Worm (Caenorhabditis elegans) whole organism, L2 larva: ENCODE measurements around the gene K04E7.1.

Experiments
- C34F6.9 ChIP-seq: fragments of 150-350 bp; optimal IDR thresholded peaks from 2 replicates; lab custom pipeline; 2014; ENCODE audit warnings: missing biosample characterization, missing genetic modification characterization
- R02D3.7 ChIP-seq: fragments of 150-350 bp; optimal IDR thresholded peaks from 2 replicates; lab custom pipeline; 2014; ENCODE audit warnings: missing biosample characterization, missing genetic modification characterization
- Y55F3AM.14 ChIP-seq: fragments of 200-800 bp; sonication (Bioruptor generic); optimal IDR thresholded peaks from 2 replicates; lab custom pipeline; 2018; ENCODE audit warnings: mild to moderate bottlenecking, missing genetic modification characterization, missing compliant biosample characterization
- ZK546.5 ChIP-seq: sonication (generic microtip); optimal IDR thresholded peaks from 2 replicates; lab custom pipeline; 2017; ENCODE audit warnings: missing biosample characterization, missing genetic modification characterization
- aly-2 ChIP-seq: fragments of 150-350 bp; optimal IDR thresholded peaks from 2 replicates; lab custom pipeline; 2014; ENCODE audit warnings: missing biosample characterization, missing genetic modification characterization
- ceh-16 ChIP-seq: fragments of 150-350 bp; optimal IDR thresholded peaks from 2 replicates; lab custom pipeline; 2014; ENCODE audit warnings: missing biosample characterization, missing genetic modification characterization
- ceh-82 ChIP-seq: fragments of 150-350 bp; optimal IDR thresholded peaks from 2 replicates; lab custom pipeline; 2014; ENCODE audit warnings: missing biosample characterization, missing genetic modification characterization
- crh-2 ChIP-seq: sonication (generic microtip); optimal IDR thresholded peaks from 2 replicates; lab custom pipeline; 2017; ENCODE audit warnings: missing biosample characterization, missing genetic modification characterization
- dmd-4 ChIP-seq: sonication (generic microtip); optimal IDR thresholded peaks from 2 replicates; lab custom pipeline; 2017; ENCODE audit warnings: missing biosample characterization, missing genetic modification characterization
- egl-27 ChIP-seq: sonication (generic microtip); optimal IDR thresholded peaks from 3 replicates; lab custom pipeline; 2017; ENCODE audit warnings: missing biosample characterization, missing genetic modification reagents, missing genetic modification characterization
- elt-1 ChIP-seq: fragments of 150-350 bp; optimal IDR thresholded peaks from 2 replicates; lab custom pipeline; 2014; ENCODE audit warnings: missing biosample characterization, missing genetic modification characterization
- elt-3 ChIP-seq: sonication (generic microtip); optimal IDR thresholded peaks from 2 replicates; lab custom pipeline; 2017; ENCODE audit warnings: missing biosample characterization, missing genetic modification characterization
- fos-1 ChIP-seq: fragments of 150-350 bp; optimal IDR thresholded peaks from 2 replicates; lab custom pipeline; 2014; ENCODE audit warnings: missing biosample characterization, missing genetic modification characterization
- gmeb-1 ChIP-seq: fragments of 150-350 bp; optimal IDR thresholded peaks from 2 replicates; lab custom pipeline; 2014; ENCODE audit warnings: missing biosample characterization, missing genetic modification characterization
- lin-11 ChIP-seq: fragments of 150-350 bp; sonication (generic microtip); optimal IDR thresholded peaks from 2 replicates; lab custom pipeline; 2014; ENCODE audit warnings: missing biosample characterization, missing genetic modification characterization, inconsistent platforms, mixed read lengths
- lin-13 ChIP-seq: fragments of 150-350 bp; optimal IDR thresholded peaks from 2 replicates; lab custom pipeline; 2014; ENCODE audit warnings: missing biosample characterization, missing genetic modification reagents, missing genetic modification characterization
- lin-39 ChIP-seq: fragments of 150-350 bp; optimal IDR thresholded peaks from 2 replicates; lab custom pipeline; 2014; ENCODE audit warnings: missing biosample characterization, missing genetic modification reagents, missing genetic modification characterization
- lsy-2 ChIP-seq, 2 experiments: fragments of 150-350 bp in 1 of 2; sonication (generic microtip) in 1 of 2; optimal IDR thresholded peaks; 2 replicates each; lab custom pipeline; 2014 to 2017; ENCODE audit warnings: missing biosample characterization in 2 of 2, missing genetic modification characterization in 2 of 2
- mbf-1 ChIP-seq: sonication (generic microtip); optimal IDR thresholded peaks from 2 replicates; lab custom pipeline; 2017; ENCODE audit warnings: missing biosample characterization, missing genetic modification characterization
- mdl-1 ChIP-seq, 2 experiments: fragments of 150-350 bp in 1 of 2; sonication (generic microtip) in 1 of 2; optimal IDR thresholded peaks; 2 replicates each; lab custom pipeline; 2017; ENCODE audit warnings: missing biosample characterization in 2 of 2, missing genetic modification characterization in 2 of 2
- nhr-10 ChIP-seq: sonication (generic microtip); optimal IDR thresholded peaks from 2 replicates; lab custom pipeline; 2017; ENCODE audit warnings: missing biosample characterization, missing genetic modification characterization
- nhr-11 ChIP-seq: fragments of 150-350 bp; optimal IDR thresholded peaks from 2 replicates; lab custom pipeline; 2014; ENCODE audit warnings: missing biosample characterization, missing genetic modification characterization
- nhr-129 ChIP-seq: fragments of 150-350 bp; optimal IDR thresholded peaks from 2 replicates; lab custom pipeline; 2014; ENCODE audit warnings: missing biosample characterization, missing genetic modification characterization
- nhr-23 ChIP-seq: fragments of 150-350 bp; optimal IDR thresholded peaks from 2 replicates; lab custom pipeline; 2014; ENCODE audit warnings: missing biosample characterization, missing genetic modification reagents, missing genetic modification characterization
- nhr-237 ChIP-seq: fragments of 150-350 bp; optimal IDR thresholded peaks from 2 replicates; lab custom pipeline; 2014; ENCODE audit warnings: missing biosample characterization, missing genetic modification characterization
- nhr-25 ChIP-seq: fragments of 150-350 bp; sonication (generic microtip); optimal IDR thresholded peaks from 3 replicates; lab custom pipeline; 2014; ENCODE audit warnings: missing biosample characterization, missing genetic modification characterization
- nhr-77 ChIP-seq: fragments of 150-350 bp; optimal IDR thresholded peaks from 2 replicates; lab custom pipeline; 2014; ENCODE audit warnings: missing biosample characterization, missing genetic modification characterization
- peb-1 ChIP-seq: fragments of 150-350 bp; optimal IDR thresholded peaks from 2 replicates; lab custom pipeline; 2014; ENCODE audit warnings: missing biosample characterization, missing genetic modification characterization
- skn-1 ChIP-seq: sonication (generic microtip); optimal IDR thresholded peaks from 2 replicates; lab custom pipeline; 2017; ENCODE audit warnings: missing biosample characterization, missing genetic modification characterization
- sma-3 ChIP-seq: sonication (generic microtip); optimal IDR thresholded peaks from 2 replicates; lab custom pipeline; 2016; ENCODE audit warnings: missing genetic modification reagents, missing genetic modification characterization, missing compliant biosample characterization
- sma-9 ChIP-seq, 2 experiments: fragments of 150-350 bp in 1 of 2; sonication (generic microtip) in 1 of 2; optimal IDR thresholded peaks; 2 replicates each; lab custom pipeline; 2014 to 2016; ENCODE audit warnings: missing genetic modification characterization in 2 of 2, mild to moderate bottlenecking in 1 of 2, missing biosample characterization in 1 of 2, missing compliant biosample characterization in 1 of 2, missing genetic modification reagents in 1 of 2, moderate library complexity in 1 of 2
- unc-39 ChIP-seq: fragments of 150-350 bp; optimal IDR thresholded peaks from 2 replicates; lab custom pipeline; 2014; ENCODE audit warnings: missing biosample characterization, missing genetic modification characterization
- ztf-1 ChIP-seq: fragments of 200-800 bp; sonication (Bioruptor generic); conservative IDR thresholded peaks from 2 replicates; pipeline ENCODE4 v1.3.6; 2022; ENCODE audit warnings: missing genetic modification characterization, missing compliant biosample characterization
- ztf-4 ChIP-seq: fragments of 150-350 bp; optimal IDR thresholded peaks from 2 replicates; lab custom pipeline; 2014; ENCODE audit warnings: missing biosample characterization, missing genetic modification characterization

K04E7.1 gene

ce11 chrX:6430510-6430909, 31.3 kb upstream of the K04E7.1 start, which contains the start of gene ctsa-2:
ctsa-2 (minus strand) TSS chrX:6430610.
- peak; percentile 7 for TF ChIP-seq fos-1 (tag; lab: Kevin White, UChicago)
- no peak for TF ChIP-seq lin-11 (tag; lab: Kevin White, UChicago)

ce11 chrX:6433688-6434087, 28.1 kb upstream of the K04E7.1 start, which contains the start of gene K10C2.2:
K10C2.2 (minus strand) TSS chrX:6433788.
- TF ChIP-seq nhr-77 (tag; lab: Kevin White, UChicago), result no peak
- no peak for TF ChIP-seq mbf-1 (tag; lab: Kevin White, UChicago)
- TF ChIP-seq ztf-4, result no peak
- TF ChIP-seq unc-39 (tag; lab: Kevin White, UChicago), result no peak
- no peak for TF ChIP-seq crh-2 (tag; lab: Kevin White, UChicago)
- no peak for TF ChIP-seq lin-11 (tag; lab: Kevin White, UChicago)
- no peak for TF ChIP-seq nhr-237 (tag; lab: Kevin White, UChicago)
- no peak for TF ChIP-seq mdl-1 (tag; optimal IDR thresholded peaks at IDR 0.05; lab: Kevin White, UChicago)
- no peak for TF ChIP-seq nhr-23 (tag; lab: Kevin White, UChicago)
- TF ChIP-seq ceh-82, result no peak
- TF ChIP-seq ZK546.5, result no peak
- TF ChIP-seq Y55F3AM.14 (GFP tag; lab: Kevin White, UChicago), result no peak
- TF ChIP-seq ceh-16 (tag; lab: Kevin White, UChicago), result no peak
- no peak for TF ChIP-seq elt-1
- no peak for TF ChIP-seq lin-39
- TF ChIP-seq nhr-11 (tag; lab: Kevin White, UChicago), result no peak
- TF ChIP-seq lin-13 (GFP tag; lab: Kevin White, UChicago), result no peak
- TF ChIP-seq peb-1, result no peak

- TF ChIP-seq ztf-4 (no peak), unc-39 (tag; lab: Kevin White, UChicago) (no peak), dmd-4 (tag; lab: Kevin White, UChicago) (no peak), mbf-1 (tag; lab: Kevin White, UChicago) (no peak), egl-27 (tag; lab: Kevin White, UChicago) (no peak)
- TF ChIP-seq, all 48 proteins: peak for 0
Observed at ce11 chrX:6435812-6436211, 26.0 kb upstream of the K04E7.1 start.

- no peak for TF ChIP-seq C34F6.9
- no peak for TF ChIP-seq skn-1 (tag; lab: Kevin White, UChicago)
- no peak for TF ChIP-seq sma-3
- TF ChIP-seq aly-2 (tag; lab: Kevin White, UChicago), result no peak
- TF ChIP-seq lin-13 (GFP tag; lab: Kevin White, UChicago), result no peak
- TF ChIP-seq peb-1, result no peak
- no peak for TF ChIP-seq ZK546.5
- TF ChIP-seq nhr-10 (tag; lab: Kevin White, UChicago), result no peak
Observed at ce11 chrX:6437545-6437944, 24.3 kb upstream of the K04E7.1 start, which contains the start of gene K10C2.8. K10C2.8 (minus strand) TSS chrX:6437645.

- TF ChIP-seq nhr-25 (tag; lab: Kevin White, UChicago), result no peak
- no peak for TF ChIP-seq ztf-1
- no peak for TF ChIP-seq sma-9 (GFP tag; optimal IDR thresholded peaks at IDR 0.05; lab: Kevin White, UChicago)
- no peak for TF ChIP-seq sma-9 (tag; optimal IDR thresholded peaks at IDR 0.05; lab: Kevin White, UChicago)
- no peak for TF ChIP-seq elt-3 (tag; lab: Kevin White, UChicago)
- TF ChIP-seq lin-13 (GFP tag; lab: Kevin White, UChicago), result no peak
- TF ChIP-seq lsy-2 (tag; optimal IDR thresholded peaks at IDR 0.05; lab: Kevin White, UChicago), result no peak
- TF ChIP-seq gmeb-1, result no peak
Observed at ce11 chrX:6440464-6440863, 21.4 kb upstream of the K04E7.1 start, which contains the start of gene K10C2.14. K10C2.14 (minus strand) TSS chrX:6440564.

ce11 chrX:6443373-6443772, 18.5 kb upstream of the K04E7.1 start, which contains the start of gene K10C2.7:
K10C2.7 (minus strand) TSS chrX:6443473.
- TF ChIP-seq Y55F3AM.14 (GFP tag; lab: Kevin White, UChicago) (no peak), R02D3.7 (tag; lab: Kevin White, UChicago) (no peak), nhr-129 (tag; lab: Kevin White, UChicago) (no peak), sma-9 (GFP tag; optimal IDR thresholded peaks at IDR 0.05; lab: Kevin White, UChicago) (no peak), sma-9 (tag; optimal IDR thresholded peaks at IDR 0.05; lab: Kevin White, UChicago) (no peak), crh-2 (tag; lab: Kevin White, UChicago) (no peak), nhr-77 (tag; lab: Kevin White, UChicago) (no peak), fos-1 (tag; lab: Kevin White, UChicago) (no peak)
